Worm (Caenorhabditis elegans) whole organism, L4 larva: ENCODE data around the gene rpl-15.

Source experiments
- Y105C5A.15 ChIP-seq: fragments of 200-800 bp; sonication (Bioruptor generic); IDR thresholded peaks from 2 replicates; pipeline ENCODE4 v1.3.6; 2022; ENCODE audit warnings: missing genetic modification characterization, missing compliant biosample characterization
- nhr-6 ChIP-seq: fragments of 150-350 bp; optimal IDR thresholded peaks from 2 replicates; lab custom pipeline; 2014; ENCODE audit warnings: missing biosample characterization, missing genetic modification characterization
- nhr-76 ChIP-seq: fragments of 150-350 bp; optimal IDR thresholded peaks from 2 replicates; lab custom pipeline; 2014; ENCODE audit warnings: missing biosample characterization, missing genetic modification characterization
- zag-1 ChIP-seq: fragments of 150-350 bp; optimal IDR thresholded peaks from 2 replicates; lab custom pipeline; 2014; ENCODE audit warnings: missing biosample characterization, missing genetic modification characterization
- zip-2 ChIP-seq: fragments of 150-350 bp; optimal IDR thresholded peaks from 2 replicates; lab custom pipeline; 2014; ENCODE audit warnings: missing biosample characterization, missing genetic modification characterization
- ztf-11 ChIP-seq: fragments of 150-350 bp; optimal IDR thresholded peaks from 2 replicates; lab custom pipeline; 2014; ENCODE audit warnings: missing biosample characterization, missing genetic modification characterization

ce11 chrIV:615244-615643 lies 39.1 kb downstream of the rpl-15 start, which contains the start of gene C18H7.1:
- TF ChIP-seq ztf-11: no peak
- TF ChIP-seq zip-2 (tag; lab: Kevin White, UChicago): no peak
- TF ChIP-seq nhr-76 (tag; lab: Kevin White, UChicago): no peak
- TF ChIP-seq nhr-6 (tag; lab: Kevin White, UChicago): no peak
- no peak for TF ChIP-seq zag-1 (tag; lab: Kevin White, UChicago)
- TF ChIP-seq Y105C5A.15 (GFP tag; lab: Robert Waterston, UW): no peak
